Worm (Caenorhabditis elegans) whole organism, young adult: Measurements from ENCODE around the gene best-9.

Experiments used
- fkh-3 ChIP-seq: sonication (generic microtip); optimal IDR thresholded peaks from 2 replicates; lab custom pipeline; 2016; ENCODE audit warnings: mild to moderate bottlenecking, missing genetic modification characterization, missing compliant biosample characterization
- lin-54 ChIP-seq: fragments of 200-800 bp; sonication (Bioruptor generic); optimal IDR thresholded peaks from 2 replicates; lab custom pipeline; 2018; ENCODE audit warnings: mild to moderate bottlenecking, missing genetic modification characterization, missing compliant biosample characterization

DNA sequence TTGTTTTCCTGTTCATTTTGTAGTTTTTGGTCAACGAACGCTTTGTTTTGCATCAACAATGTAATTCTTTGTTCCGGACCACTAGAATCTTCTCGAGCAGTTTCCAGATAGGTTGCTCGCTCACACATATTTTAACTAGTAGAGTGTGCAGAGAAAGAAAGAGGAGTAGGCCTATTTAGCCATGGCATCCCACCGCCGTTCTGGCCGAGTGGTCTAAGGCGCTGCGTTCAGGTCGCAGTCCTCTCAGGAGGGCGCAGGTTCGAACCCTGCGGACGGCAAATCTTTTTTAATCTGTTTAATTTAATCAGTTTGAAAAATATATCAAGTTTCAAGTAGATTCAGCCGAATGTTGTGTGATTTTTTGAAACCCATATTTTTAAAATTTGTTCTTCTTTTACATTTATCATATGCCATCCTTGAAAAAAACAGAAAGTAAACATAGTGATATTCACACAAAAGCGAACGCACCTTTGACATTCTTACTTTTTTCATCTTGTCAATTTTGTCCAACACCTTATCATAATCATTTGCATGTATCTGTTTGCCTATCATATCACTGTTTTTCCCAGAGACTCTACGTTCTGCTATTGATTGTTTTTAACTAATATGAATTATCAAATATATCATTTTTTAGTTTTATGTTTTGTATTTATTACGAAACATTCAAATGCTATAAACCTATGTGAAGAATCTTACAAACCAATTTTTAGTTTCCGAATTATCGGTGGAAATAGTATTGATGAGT lies 3.7 kb upstream of the best-9 start, which contains the start of gene try-3:
- TF ChIP-seq lin-54 (GFP tag; lab: Kevin White, UChicago) (peak; percentile 74), fkh-3 (tag; lab: Kevin White, UChicago) (no peak)
